Fruit fly (Drosophila melanogaster) whole organism, embryonic: Measurements from ENCODE around the gene Arc42.
A peak's percentile ranks its signal among the peaks of the same experiment; 100 is the strongest.

Experiments used
- CG14860 ChIP-seq: fragments of 200-800 bp; sonication (Bioruptor generic); IDR thresholded peaks from 3 replicates; pipeline ENCODE4 v1.3.6; 2022; ENCODE audit warnings: missing biosample characterization, missing genetic modification characterization; ENCODE audit not compliant: partially characterized antibody
- CG9437 ChIP-seq: fragments of 200-800 bp; sonication (Bioruptor generic); optimal IDR thresholded peaks from 2 replicates; lab custom pipeline; 2018; ENCODE audit warnings: missing biosample characterization, mild to moderate bottlenecking, missing genetic modification characterization
- HLHmδ ChIP-seq: fragments of 200-800 bp; sonication (Bioruptor generic); optimal IDR thresholded peaks from 2 replicates; lab custom pipeline; 2018; ENCODE audit warnings: missing biosample characterization, mild to moderate bottlenecking, missing genetic modification characterization, moderate library complexity
- NfI ChIP-seq: fragments of 200-800 bp; sonication (Bioruptor generic); optimal IDR thresholded peaks from 3 replicates; lab custom pipeline; 2018; ENCODE audit warnings: missing biosample characterization, mild to moderate bottlenecking, missing genetic modification characterization, moderate library complexity
- amos ChIP-seq: fragments of 200-800 bp; sonication (Bioruptor generic); IDR thresholded peaks from 2 replicates; pipeline ENCODE4 v1.3.6; 2022; ENCODE audit warnings: missing biosample characterization, missing genetic modification characterization; ENCODE audit not compliant: partially characterized antibody
- insv ChIP-seq, 2 experiments: fragments of 200-800 bp; sonication (Bioruptor generic); optimal IDR thresholded peaks; 3 replicates each; lab custom pipeline; 2016 to 2018; ENCODE audit warnings: missing biosample characterization in 2 of 2, missing genetic modification characterization in 2 of 2
- pan ChIP-seq, 4 experiments: fragments of >200 bp in 3 of 4; fragments of 200-800 bp in 1 of 4; sonication (Bioruptor generic) in 1 of 4; optimal IDR thresholded peaks in 3 of 4; IDR thresholded peaks in 1 of 4; 2 replicates each; pipeline versions ENCODE4 v1.3.6 to Lab custom; 2017 to 2022; ENCODE audit warnings: missing biosample characterization in 2 of 4, missing genetic modification characterization in 2 of 4, mixed read lengths in 1 of 4
- sc ChIP-seq, 3 experiments: fragments of >200 bp in 2 of 3; fragments of 200-800 bp in 1 of 3; sonication (Bioruptor generic) in 1 of 3; optimal IDR thresholded peaks; 2 replicates in 2 of 3; 3 replicates in 1 of 3; lab custom pipeline; 2017; ENCODE audit warnings: mild to moderate bottlenecking in 1 of 3, missing biosample characterization in 1 of 3, missing genetic modification characterization in 1 of 3, missing genetic modification reagents in 1 of 3
- usp ChIP-seq: fragments of >200 bp; optimal IDR thresholded peaks from 2 replicates; lab custom pipeline; 2017; ENCODE audit warnings: missing biosample characterization, missing genetic modification characterization

DNA sequence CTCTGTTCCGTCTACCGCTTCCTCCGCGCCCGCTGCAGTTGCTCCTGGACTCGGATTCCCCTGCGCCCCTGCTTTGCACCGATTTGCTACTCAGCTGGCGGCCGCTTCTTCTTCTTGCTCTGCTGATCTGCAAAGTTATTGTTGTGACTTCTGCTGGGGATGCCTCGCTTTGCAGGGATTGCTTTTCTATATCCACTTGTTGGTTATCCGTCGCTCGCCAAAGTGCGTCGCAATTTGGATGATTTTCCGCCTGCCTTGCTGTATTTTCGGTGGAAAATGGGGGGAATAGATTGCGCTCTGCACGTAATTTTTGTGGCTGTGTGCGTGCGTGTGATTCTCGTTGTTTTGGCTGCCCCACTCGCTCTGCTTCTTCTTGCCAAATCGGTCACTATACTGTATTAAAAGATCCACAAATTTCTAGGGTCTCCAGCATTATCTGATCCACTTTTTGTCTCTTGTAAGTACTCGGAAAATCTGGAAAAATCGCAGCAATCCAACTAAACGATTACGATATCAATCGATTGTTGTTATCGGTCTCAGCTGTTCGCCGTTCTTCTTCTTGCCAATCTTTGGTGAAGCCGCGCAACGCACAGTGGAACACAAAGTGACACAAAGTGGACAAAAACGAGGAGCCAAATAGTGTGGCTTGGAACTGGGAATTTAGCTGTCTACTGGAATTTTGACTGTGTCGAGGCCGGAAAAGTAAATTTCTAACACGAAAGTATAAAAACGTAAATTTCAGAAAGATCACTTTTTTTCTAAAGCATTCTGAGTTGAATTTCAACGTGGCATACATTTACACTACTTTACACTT, 25.6 kb downstream of the Arc42 start, which contains the start of gene ClpX:
- TF ChIP-seq amos (GFP tag; lab: Robert Waterston, UW) (peak; percentile 65; the same call in 1 of the 2 replicates), insv (GFP tag; optimal IDR thresholded peaks at IDR 0.05; lab: Kevin White, UChicago) (no peak), usp (GFP tag; lab: Kevin White, UChicago) (no peak), pan (optimal IDR thresholded peaks at IDR 0.05; lab: Kevin White, UChicago) (no peak), pan (GFP tag; optimal IDR thresholded peaks at IDR 0.05 in 1 of 2, IDR thresholded peaks at IDR 0.05 in 1 of 2) (peak in 1 of 2 experiments; percentile 12), CG14860 (GFP tag; lab: Robert Waterston, UW) (peak; percentile 59; the same call in 2 of the 3 replicates), NfI (GFP tag; lab: Kevin White, UChicago) (peak; percentile 9), sc (optimal IDR thresholded peaks at IDR 0.05; lab: Kevin White, UChicago) (no peak), sc (GFP tag; optimal IDR thresholded peaks at IDR 0.05; lab: Kevin White, UChicago) (no peak), CG9437 (no peak), HLHmδ (peak; percentile 29)
